Worm (Caenorhabditis elegans): ENCODE results near the gene F32D8.12.

The F32D8.12 gene

ce11 chrV:10940571-10940991 is 49.8 kb upstream of the F32D8.12 start (continued):
- no peak for TF ChIP-seq daf-16 (GFP tag; optimal IDR thresholded peaks at IDR 0.05)
- TF ChIP-seq daf-16 (tag; optimal IDR thresholded peaks at IDR 0.05): peak; percentile 93
- no peak for TF ChIP-seq duxl-1 (tag; optimal IDR thresholded peaks at IDR 0.05; ENCODE audit: poor library complexity)
- no peak for TF ChIP-seq dmd-8 (GFP tag; IDR thresholded peaks at IDR 0.05)
- no peak for TF ChIP-seq ceh-44 (GFP tag; IDR thresholded peaks at IDR 0.05)
- no peak for TF ChIP-seq lim-7 (GFP tag; IDR thresholded peaks at IDR 0.05)
- peak; percentile 55; the same call in 1 of the 2 replicates for TF ChIP-seq hmg-1.1 (GFP tag; IDR thresholded peaks at IDR 0.05)
- TF ChIP-seq tra-1 (GFP tag; IDR thresholded peaks at IDR 0.05): peak; percentile 33; the same call in 1 of the 2 replicates
- peak; percentile 88 for TF ChIP-seq dve-1 (tag; optimal IDR thresholded peaks at IDR 0.05; ENCODE audit: insufficient read depth)
- peak; percentile 58 for TF ChIP-seq ama-1 (optimal IDR thresholded peaks at IDR 0.05)
- TF ChIP-seq nhr-6 (tag; optimal IDR thresholded peaks at IDR 0.05): peak; percentile 8
- TF ChIP-seq nhr-77 (tag; optimal IDR thresholded peaks at IDR 0.05): peak; percentile 66
- no peak for TF ChIP-seq fkh-10 (GFP tag; optimal IDR thresholded peaks at IDR 0.05)
- TF ChIP-seq F44E2.7 (GFP tag; IDR thresholded peaks at IDR 0.05): no peak
- TF ChIP-seq Y105C5A.15 (GFP tag; IDR thresholded peaks at IDR 0.05): no peak
- TF ChIP-seq hlh-11 (tag; optimal IDR thresholded peaks at IDR 0.05): peak; percentile 95
- no peak; the same call in 1 of the 2 replicates for TF ChIP-seq lin-1 (GFP tag; IDR thresholded peaks at IDR 0.05)
- no peak for TF ChIP-seq zip-11 (GFP tag; IDR thresholded peaks at IDR 0.05)
- no peak for TF ChIP-seq mdt-29 (GFP tag; IDR thresholded peaks at IDR 0.05)
- 0 out of 2 replicates have a peak, but pooled peaks have one; percentile 10 for TF ChIP-seq arid-1 (GFP tag; conservative IDR thresholded peaks at IDR 0.05)
- TF ChIP-seq mxl-3 (GFP tag; optimal IDR thresholded peaks at IDR 0.05): peak; percentile 75
- TF ChIP-seq mes-2 (tag; optimal IDR thresholded peaks at IDR 0.05; ENCODE audit: poor library complexity, severe bottlenecking): peak; percentile 61
- no peak for TF ChIP-seq madf-5 (GFP tag; IDR thresholded peaks at IDR 0.05)
- no peak for TF ChIP-seq sdz-12 (GFP tag; optimal IDR thresholded peaks at IDR 0.05)
- no peak for TF ChIP-seq tag-97 (GFP tag; IDR thresholded peaks at IDR 0.05)
- TF ChIP-seq T20F7.1 (GFP tag; optimal IDR thresholded peaks at IDR 0.05): peak; percentile 28
- TF ChIP-seq lir-3 (tag; optimal IDR thresholded peaks at IDR 0.05): no peak
- peak; percentile 71 for TF ChIP-seq spr-1 (tag; optimal IDR thresholded peaks at IDR 0.05)
- TF ChIP-seq ceh-82 (tag; optimal IDR thresholded peaks at IDR 0.05): no peak
- TF ChIP-seq daf-12 (tag; optimal IDR thresholded peaks at IDR 0.05): no peak
- 0 out of 2 replicates have a peak, but pooled peaks have one; percentile 23 for TF ChIP-seq daf-19 (GFP tag; conservative IDR thresholded peaks at IDR 0.05)
- no peak for TF ChIP-seq nhr-42 (GFP tag; IDR thresholded peaks at IDR 0.05)
- no peak for TF ChIP-seq nhr-237 (tag; optimal IDR thresholded peaks at IDR 0.05)
- peak; percentile 65 for TF ChIP-seq mep-1 (tag; optimal IDR thresholded peaks at IDR 0.05)
- no peak for TF ChIP-seq snpc-4 (tag; optimal IDR thresholded peaks at IDR 0.05)
- TF ChIP-seq ztf-11 (tag; optimal IDR thresholded peaks at IDR 0.05): no peak
- no peak for TF ChIP-seq lin-15B (tag; optimal IDR thresholded peaks at IDR 0.05)
- TF ChIP-seq ztf-7 (tag; optimal IDR thresholded peaks at IDR 0.05): peak; percentile 91
- TF ChIP-seq hif-1 (tag; optimal IDR thresholded peaks at IDR 0.05): peak in 1 of 2 experiments; percentile 51
- TF ChIP-seq zfp-2 (tag; optimal IDR thresholded peaks at IDR 0.05): no peak

- peak; percentile 72 for TF ChIP-seq aha-1 (tag)
- TF ChIP-seq nhr-11 (tag; optimal IDR thresholded peaks at IDR 0.05): no peak
- TF ChIP-seq ceh-20 (GFP tag; IDR thresholded peaks at IDR 0.05): peak; percentile 32; the same call in 1 of the 2 replicates
- TF ChIP-seq arid-1 (GFP tag; conservative IDR thresholded peaks at IDR 0.05): no peak
- peak; percentile 96 for TF ChIP-seq mxl-2 (GFP tag; conservative IDR thresholded peaks at IDR 0.05)
- peak in 1 of 2 experiments; percentile 44 for TF ChIP-seq unc-62 (GFP tag; optimal IDR thresholded peaks at IDR 0.05 in 1 of 2)
- no peak for TF ChIP-seq unc-62 (tag; optimal IDR thresholded peaks at IDR 0.05)
- TF ChIP-seq php-3 (GFP tag; IDR thresholded peaks at IDR 0.05): peak; percentile 84
- peak; percentile 80 for TF ChIP-seq hlh-30 (tag; optimal IDR thresholded peaks at IDR 0.05; ENCODE audit: insufficient read depth)
- TF ChIP-seq dve-1 (tag; optimal IDR thresholded peaks at IDR 0.05; ENCODE audit: insufficient read depth): peak; percentile 46
Observed at ce11 chrV:10939990-10940570, 49.3 kb upstream of the F32D8.12 start.
